Fruit fly (Drosophila melanogaster) whole organism, embryonic: ENCODE results near the gene CG31265.

Experiments used
- Abd-B ChIP-seq: fragments of 200-800 bp; sonication (Bioruptor generic); optimal IDR thresholded peaks from 2 replicates; lab custom pipeline; 2018; ENCODE audit warnings: missing biosample characterization, mild to moderate bottlenecking, missing genetic modification characterization, moderate library complexity
- Atf3 ChIP-seq: fragments of 200-800 bp; sonication (Bioruptor generic); optimal IDR thresholded peaks from 3 replicates; lab custom pipeline; 2016; ENCODE audit warnings: missing biosample characterization, missing genetic modification characterization
- BEAF-32 ChIP-seq: fragments of 200-800 bp; sonication (Bioruptor generic); optimal IDR thresholded peaks from 3 replicates; lab custom pipeline; 2017; ENCODE audit warnings: missing biosample characterization, missing genetic modification characterization, mild to moderate bottlenecking, moderate library complexity, missing genetic modification reagents
- CG10267 ChIP-seq: fragments of 200-800 bp; sonication (Bioruptor generic); optimal IDR thresholded peaks from 2 replicates; lab custom pipeline; 2018; ENCODE audit warnings: missing biosample characterization, mild to moderate bottlenecking, missing genetic modification characterization, moderate library complexity
- CG12236 ChIP-seq: fragments of 200-800 bp; sonication (Bioruptor generic); optimal IDR thresholded peaks from 2 replicates; lab custom pipeline; 2016; ENCODE audit warnings: missing biosample characterization, missing genetic modification characterization
- CG14014 ChIP-seq: fragments of 200-800 bp; sonication (Bioruptor generic); IDR thresholded peaks from 2 replicates; pipeline ENCODE4 v1.3.6; 2022; ENCODE audit warnings: missing biosample characterization, missing genetic modification characterization
- CG14710 ChIP-seq: fragments of 200-800 bp; sonication (Bioruptor generic); optimal IDR thresholded peaks from 3 replicates; lab custom pipeline; 2019; ENCODE audit warnings: missing biosample characterization, mild to moderate bottlenecking, missing genetic modification characterization, moderate library complexity
- CG17829 ChIP-seq: fragments of 200-800 bp; optimal IDR thresholded peaks from 2 replicates; lab custom pipeline; 2019; ENCODE audit warnings: missing biosample characterization, mild to moderate bottlenecking, missing genetic modification characterization, moderate library complexity
- CG18764 ChIP-seq: fragments of 200-800 bp; sonication (Bioruptor generic); optimal IDR thresholded peaks from 3 replicates; lab custom pipeline; 2016; ENCODE audit warnings: missing biosample characterization, missing genetic modification characterization
- CG2116 ChIP-seq: fragments of 200-800 bp; sonication (Bioruptor generic); optimal IDR thresholded peaks from 3 replicates; lab custom pipeline; 2018; ENCODE audit warnings: missing biosample characterization, mild to moderate bottlenecking, missing genetic modification characterization
- CG2129 ChIP-seq: fragments of 200-800 bp; sonication (Bioruptor generic); IDR thresholded peaks from 2 replicates; pipeline ENCODE4 v1.3.6; 2022; ENCODE audit warnings: missing biosample characterization, missing genetic modification characterization; ENCODE audit not compliant: partially characterized antibody
- CG30431 ChIP-seq: fragments of 200-800 bp; sonication (Bioruptor generic); optimal IDR thresholded peaks from 2 replicates; lab custom pipeline; 2017; ENCODE audit warnings: missing biosample characterization, missing genetic modification characterization
- CG32532 ChIP-seq: fragments of 200-800 bp; sonication (Bioruptor generic); IDR thresholded peaks from 2 replicates; pipeline ENCODE4 v1.3.6; 2022; ENCODE audit warnings: missing biosample characterization, missing genetic modification characterization
- CG6654 ChIP-seq: fragments of 200-800 bp; sonication (Bioruptor generic); optimal IDR thresholded peaks from 2 replicates; lab custom pipeline; 2017; ENCODE audit warnings: missing biosample characterization, mild to moderate bottlenecking, missing genetic modification characterization
- CG6683 ChIP-seq: fragments of 200-800 bp; sonication (Bioruptor generic); optimal IDR thresholded peaks from 2 replicates; lab custom pipeline; 2017; ENCODE audit warnings: missing biosample characterization, mild to moderate bottlenecking, missing genetic modification characterization, missing genetic modification reagents
- CG8924 ChIP-seq: fragments of 200-800 bp; optimal IDR thresholded peaks from 3 replicates; lab custom pipeline; 2019; ENCODE audit warnings: missing biosample characterization, mild to moderate bottlenecking, missing genetic modification characterization, moderate library complexity
- CG9797 ChIP-seq: fragments of 200-800 bp; sonication (Bioruptor generic); optimal IDR thresholded peaks from 3 replicates; lab custom pipeline; 2018; ENCODE audit warnings: missing biosample characterization, mild to moderate bottlenecking, missing genetic modification characterization
- CoRest ChIP-seq: fragments of 200-800 bp; sonication (Bioruptor generic); optimal IDR thresholded peaks from 3 replicates; lab custom pipeline; 2018; ENCODE audit warnings: missing biosample characterization, mild to moderate bottlenecking, missing genetic modification characterization, moderate library complexity
- Dp ChIP-seq: fragments of 200-800 bp; sonication (Bioruptor generic); optimal IDR thresholded peaks from 2 replicates; lab custom pipeline; 2018; ENCODE audit warnings: missing biosample characterization, mild to moderate bottlenecking, missing genetic modification characterization, moderate library complexity
- E2f1 ChIP-seq: fragments of 200-800 bp; sonication (Bioruptor generic); IDR thresholded peaks from 2 replicates; pipeline ENCODE4 v1.3.6; 2022; ENCODE audit warnings: missing biosample characterization, missing genetic modification characterization
- E2f2 ChIP-seq: fragments of 200-800 bp; sonication (Bioruptor generic); IDR thresholded peaks from 2 replicates; pipeline ENCODE4 v1.3.6; 2022; ENCODE audit warnings: missing biosample characterization, missing genetic modification characterization
- ERR ChIP-seq: fragments of 200-800 bp; sonication (Bioruptor generic); optimal IDR thresholded peaks from 2 replicates; lab custom pipeline; 2016; ENCODE audit warnings: missing biosample characterization, missing genetic modification characterization
- Hand ChIP-seq: fragments of 200-800 bp; sonication (Bioruptor generic); optimal IDR thresholded peaks from 2 replicates; lab custom pipeline; 2017; ENCODE audit warnings: mild to moderate bottlenecking, missing biosample characterization, missing genetic modification reagents, missing genetic modification characterization
- Hmr ChIP-seq: fragments of 200-800 bp; sonication (Bioruptor generic); optimal IDR thresholded peaks from 3 replicates; lab custom pipeline; 2017; ENCODE audit warnings: mild to moderate bottlenecking, missing biosample characterization, missing genetic modification reagents, missing genetic modification characterization
- Hsf ChIP-seq: fragments of 200-800 bp; sonication (Bioruptor generic); optimal IDR thresholded peaks from 3 replicates; lab custom pipeline; 2016; ENCODE audit warnings: missing biosample characterization, missing genetic modification characterization
- Jarid2 ChIP-seq: fragments of 200-800 bp; sonication (Bioruptor generic); optimal IDR thresholded peaks from 3 replicates; lab custom pipeline; 2017; ENCODE audit warnings: mild to moderate bottlenecking, missing biosample characterization, missing genetic modification reagents, missing genetic modification characterization
- Kr ChIP-seq: fragments of 200-800 bp; sonication (Bioruptor generic); optimal IDR thresholded peaks from 2 replicates; lab custom pipeline; 2017; ENCODE audit warnings: missing biosample characterization, mild to moderate bottlenecking, missing genetic modification characterization
- MESR4 ChIP-seq: fragments of 200-800 bp; sonication (Bioruptor generic); optimal IDR thresholded peaks from 2 replicates; lab custom pipeline; 2018; ENCODE audit warnings: missing biosample characterization, mild to moderate bottlenecking, missing genetic modification characterization, moderate library complexity
- Mrtf ChIP-seq: fragments of 200-800 bp; sonication (Bioruptor generic); IDR thresholded peaks from 3 replicates; pipeline ENCODE4 v1.3.6; 2022; ENCODE audit warnings: missing biosample characterization, missing genetic modification characterization
- NC2α ChIP-seq: fragments of 200-800 bp; sonication (Bioruptor generic); optimal IDR thresholded peaks from 2 replicates; lab custom pipeline; 2016; ENCODE audit warnings: missing biosample characterization, missing genetic modification characterization
- Scr ChIP-seq: fragments of 200-800 bp; sonication (Bioruptor generic); IDR thresholded peaks from 2 replicates; pipeline ENCODE4 v1.3.6; 2022; ENCODE audit warnings: missing biosample characterization, missing genetic modification characterization; ENCODE audit not compliant: partially characterized antibody
- Sin3A ChIP-seq: fragments of >200 bp; optimal IDR thresholded peaks from 2 replicates; lab custom pipeline; 2018
- Tbp ChIP-seq: fragments of >200 bp; optimal IDR thresholded peaks from 2 replicates; lab custom pipeline; 2018; ENCODE audit warnings: missing biosample characterization, missing genetic modification characterization
- bcd ChIP-seq: fragments of 200-800 bp; sonication (Bioruptor generic); optimal IDR thresholded peaks from 2 replicates; lab custom pipeline; 2017; ENCODE audit warnings: missing biosample characterization, mild to moderate bottlenecking, missing genetic modification characterization
- cg ChIP-seq: fragments of 200-800 bp; sonication (Bioruptor generic); optimal IDR thresholded peaks from 3 replicates; lab custom pipeline; 2019; ENCODE audit warnings: missing biosample characterization, mild to moderate bottlenecking, missing genetic modification characterization, moderate library complexity
- cwo ChIP-seq: fragments of 200-800 bp; sonication (Bioruptor generic); optimal IDR thresholded peaks from 3 replicates; lab custom pipeline; 2017; ENCODE audit warnings: missing biosample characterization, missing genetic modification characterization, mild to moderate bottlenecking, moderate library complexity, missing genetic modification reagents
- dmrt99B ChIP-seq: fragments of 200-800 bp; sonication (Bioruptor generic); optimal IDR thresholded peaks from 2 replicates; lab custom pipeline; 2018; ENCODE audit warnings: missing biosample characterization, mild to moderate bottlenecking, missing genetic modification characterization, moderate library complexity
- emc ChIP-seq: fragments of 200-800 bp; sonication (Bioruptor generic); optimal IDR thresholded peaks from 2 replicates; lab custom pipeline; 2016; ENCODE audit warnings: missing biosample characterization, missing genetic modification characterization
- hkb ChIP-seq, 2 experiments: fragments of 200-800 bp in 1 of 2; fragments of >200 bp in 1 of 2; sonication (Bioruptor generic) in 1 of 2; IDR thresholded peaks in 1 of 2; optimal IDR thresholded peaks in 1 of 2; 2 replicates each; pipeline versions ENCODE4 v1.3.6 to Lab custom; 2017 to 2022; ENCODE audit warnings: missing biosample characterization in 1 of 2, missing genetic modification characterization in 1 of 2
- hth ChIP-seq: fragments of >200 bp; optimal IDR thresholded peaks from 2 replicates; lab custom pipeline; 2017; ENCODE audit warnings: inconsistent platforms
- klu ChIP-seq: fragments of 200-800 bp; sonication (Bioruptor generic); IDR thresholded peaks from 2 replicates; pipeline ENCODE4 v1.3.6; 2022; ENCODE audit warnings: missing biosample characterization, missing genetic modification characterization
- nmo ChIP-seq: fragments of 200-800 bp; sonication (Bioruptor generic); optimal IDR thresholded peaks from 2 replicates; lab custom pipeline; 2018; ENCODE audit warnings: missing biosample characterization, mild to moderate bottlenecking, missing genetic modification characterization, moderate library complexity
- phol ChIP-seq: fragments of 200-800 bp; sonication (Bioruptor generic); optimal IDR thresholded peaks from 3 replicates; lab custom pipeline; 2018; ENCODE audit warnings: missing biosample characterization, mild to moderate bottlenecking, missing genetic modification characterization, moderate library complexity
- pzg ChIP-seq: fragments of 200-800 bp; sonication (Bioruptor generic); optimal IDR thresholded peaks from 3 replicates; lab custom pipeline; 2018; ENCODE audit warnings: missing biosample characterization, mild to moderate bottlenecking, missing genetic modification characterization, moderate library complexity
- sens-2 ChIP-seq: fragments of 200-800 bp; sonication (Bioruptor generic); IDR thresholded peaks from 2 replicates; pipeline ENCODE4 v1.3.6; 2022; ENCODE audit warnings: missing biosample characterization, missing genetic modification characterization
- sob ChIP-seq: fragments of 200-800 bp; sonication (Bioruptor generic); IDR thresholded peaks from 2 replicates; pipeline ENCODE4 v1.3.6; 2022; ENCODE audit warnings: missing biosample characterization, missing genetic modification characterization
- stwl ChIP-seq: fragments of 200-800 bp; sonication (Bioruptor generic); optimal IDR thresholded peaks from 3 replicates; lab custom pipeline; 2018; ENCODE audit warnings: missing biosample characterization, mild to moderate bottlenecking, missing genetic modification characterization, moderate library complexity
- tap ChIP-seq: fragments of 200-800 bp; optimal IDR thresholded peaks from 3 replicates; lab custom pipeline; 2019; ENCODE audit warnings: missing biosample characterization, mild to moderate bottlenecking, missing genetic modification characterization, moderate library complexity
- trem ChIP-seq: fragments of 200-800 bp; optimal IDR thresholded peaks from 3 replicates; lab custom pipeline; 2019; ENCODE audit warnings: missing biosample characterization, mild to moderate bottlenecking, missing genetic modification characterization, moderate library complexity

Gene CG31265

dm6 chr3R:17087977-17088618 lies 39.9 kb upstream of the CG31265 start, which contains the start of gene cal1 (continued):
- TF ChIP-seq cg (GFP tag; lab: Kevin White, UChicago), result no peak
- no peak for TF ChIP-seq hth (lab: Kevin White, UChicago)
- no peak for TF ChIP-seq sens-2 (GFP tag; lab: Robert Waterston, UW)
- TF ChIP-seq Hmr, result no peak
- no peak for TF ChIP-seq CG6683 (GFP tag; lab: Kevin White, UChicago)
- no peak for TF ChIP-seq tap
- TF ChIP-seq CG2116 (GFP tag; lab: Kevin White, UChicago), result peak; percentile 61
- TF ChIP-seq CoRest (tag; lab: Kevin White, UChicago), result peak; percentile 38
- peak; percentile 75 for TF ChIP-seq MESR4 (GFP tag; lab: Kevin White, UChicago)
- no peak for TF ChIP-seq CG14014 (GFP tag; lab: Robert Waterston, UW)
- TF ChIP-seq CG30431 (GFP tag; lab: Kevin White, UChicago), result no peak
- TF ChIP-seq klu, result no peak
- no peak for TF ChIP-seq ERR (GFP tag; lab: Kevin White, UChicago)
- TF ChIP-seq trem, result peak; percentile 70
- 0 out of 2 replicates have a peak, but pooled peaks have one; percentile 22 for TF ChIP-seq E2f1 (GFP tag; lab: Robert Waterston, UW)
- TF ChIP-seq Hand (GFP tag; lab: Kevin White, UChicago), result no peak
- no peak for TF ChIP-seq bcd
- no peak for TF ChIP-seq dmrt99B (tag; lab: Kevin White, UChicago)
- peak; percentile 33 for TF ChIP-seq Abd-B
- no peak for TF ChIP-seq emc (GFP tag; lab: Kevin White, UChicago)
- no peak for TF ChIP-seq Hsf
- no peak for TF ChIP-seq cwo (GFP tag; lab: Kevin White, UChicago)
- TF ChIP-seq BEAF-32 (GFP tag; lab: Kevin White, UChicago), result peak; percentile 51
- TF ChIP-seq Dp (GFP tag; lab: Kevin White, UChicago), result peak; percentile 97
- TF ChIP-seq Scr (GFP tag; lab: Robert Waterston, UW), result peak; percentile 35
- TF ChIP-seq phol (tag; lab: Kevin White, UChicago), result peak; percentile 95
- TF ChIP-seq sob (GFP tag; lab: Robert Waterston, UW), result no peak
- peak; percentile 19 for TF ChIP-seq CG8924 (tag; lab: Kevin White, UChicago)
- peak; percentile 40 for TF ChIP-seq stwl (tag; lab: Kevin White, UChicago)
- no peak for TF ChIP-seq NC2α (GFP tag; lab: Kevin White, UChicago)
- TF ChIP-seq Sin3A, result peak; percentile 77
- no peak for TF ChIP-seq Mrtf (GFP tag; lab: Robert Waterston, UW)
- peak; percentile 64 for TF ChIP-seq CG10267 (tag; lab: Kevin White, UChicago)
- TF ChIP-seq CG12236, result no peak
- no peak for TF ChIP-seq CG2129 (GFP tag; lab: Robert Waterston, UW)
- TF ChIP-seq Atf3, result no peak
- peak; percentile 84 for TF ChIP-seq CG14710 (tag; lab: Kevin White, UChicago)
- peak; percentile 78 for TF ChIP-seq hkb (optimal IDR thresholded peaks at IDR 0.05; lab: Kevin White, UChicago)
- TF ChIP-seq hkb (GFP tag; IDR thresholded peaks at IDR 0.05; lab: Robert Waterston, UW), result no peak
- TF ChIP-seq CG18764, result no peak
- TF ChIP-seq Kr, result no peak
- TF ChIP-seq Jarid2 (GFP tag; lab: Kevin White, UChicago), result no peak
- TF ChIP-seq E2f2 (GFP tag; lab: Robert Waterston, UW), result peak; percentile 97
- TF ChIP-seq pzg (GFP tag; lab: Kevin White, UChicago), result peak; percentile 60
- TF ChIP-seq CG9797 (GFP tag; lab: Kevin White, UChicago), result peak; percentile 77
- TF ChIP-seq nmo (GFP tag; lab: Kevin White, UChicago), result peak; percentile 49
- no peak for TF ChIP-seq CG6654 (GFP tag; lab: Kevin White, UChicago)
- no peak for TF ChIP-seq Tbp
- peak; percentile 48 for TF ChIP-seq CG17829 (tag; lab: Kevin White, UChicago)
- no peak for TF ChIP-seq CG32532 (GFP tag; lab: Robert Waterston, UW)
